Fruit fly (Drosophila melanogaster) Kc167 (cell line): Measurements from ENCODE around the gene Naam.

Source experiments
- h ChIP-seq: fragments of >200 bp; optimal IDR thresholded peaks from 3 replicates; lab custom pipeline; 2018; ENCODE audit warnings: missing external identifiers
- insv ChIP-seq: fragments of >200 bp; optimal IDR thresholded peaks from 3 replicates; lab custom pipeline; 2018; ENCODE audit warnings: missing external identifiers
- psq ChIP-seq: fragments of >200 bp; optimal IDR thresholded peaks from 2 replicates; lab custom pipeline; 2017; ENCODE audit warnings: missing external identifiers

DNA sequence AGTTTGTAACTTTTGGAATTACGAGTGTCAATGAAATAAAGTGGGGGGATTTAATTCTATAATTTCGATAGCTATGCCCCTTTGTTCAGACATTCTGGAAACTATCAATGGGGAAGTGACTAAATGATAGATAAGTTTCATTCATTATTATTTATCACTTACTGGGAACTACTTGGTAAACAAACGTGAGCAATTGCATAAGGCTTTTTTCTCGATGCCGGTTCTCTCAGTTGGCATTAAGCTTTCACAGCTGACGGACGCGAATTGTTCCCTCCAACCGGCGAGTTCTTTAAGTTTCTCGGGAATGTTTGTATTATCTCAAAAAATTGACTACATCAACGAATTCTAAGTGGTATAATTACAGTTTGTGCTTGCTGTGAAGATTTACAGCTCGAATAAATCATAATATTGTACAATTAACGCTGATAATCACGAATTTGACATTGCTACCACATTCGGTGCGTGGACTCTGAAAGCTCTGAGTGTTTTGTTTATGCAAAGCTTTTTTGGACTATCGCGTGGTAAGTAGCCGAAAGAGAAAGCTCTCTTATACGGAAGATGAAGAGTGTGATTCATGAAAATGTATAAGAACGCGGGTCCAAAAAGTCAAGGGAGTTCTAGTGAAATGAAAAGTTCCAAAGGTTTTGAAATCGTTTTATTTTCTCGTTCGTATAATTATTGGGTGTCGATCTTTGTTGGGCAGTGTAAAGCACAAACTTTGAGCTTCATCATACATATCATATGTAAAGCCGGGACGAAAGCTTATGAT is at the start of gene Naam:
- no peak for TF ChIP-seq psq (lab: Kevin White, UChicago)
- no peak for TF ChIP-seq h (lab: Kevin White, UChicago)
- no peak for TF ChIP-seq insv (lab: Kevin White, UChicago)
